Worm (Caenorhabditis elegans): ENCODE data around the gene epg-5.

epg-5 gene

DNA sequence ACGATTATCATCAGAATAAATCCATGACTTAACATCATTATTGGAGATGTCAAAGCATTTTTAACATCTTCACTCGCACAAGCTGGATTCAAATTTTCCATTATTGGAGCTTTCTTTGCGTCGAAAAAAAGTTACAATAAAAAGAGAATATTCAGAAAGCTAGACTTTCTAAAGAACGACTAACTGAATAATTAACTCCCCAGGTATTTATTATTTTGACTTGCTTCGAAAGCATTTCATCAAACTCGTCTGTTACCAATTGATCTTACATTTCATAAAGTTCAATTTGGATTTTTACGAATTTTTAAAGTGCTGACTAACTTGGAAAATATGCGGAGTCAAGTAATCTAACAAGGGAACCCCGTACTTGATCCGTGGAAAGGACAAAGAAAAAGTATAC, 33.5 kb downstream of the epg-5 start, which contains the start of gene sra-29:
sra-29 (minus strand) TSS at position 101 of the 400 bp plus-strand sequence.
- TF ChIP-seq fkh-10 (GFP tag; optimal IDR thresholded peaks at IDR 0.05) (no peak), ceh-24 (tag; optimal IDR thresholded peaks at IDR 0.05) (no peak), syd-9 (tag; optimal IDR thresholded peaks at IDR 0.05) (no peak), pat-9 (tag; optimal IDR thresholded peaks at IDR 0.05) (no peak)

DNA sequence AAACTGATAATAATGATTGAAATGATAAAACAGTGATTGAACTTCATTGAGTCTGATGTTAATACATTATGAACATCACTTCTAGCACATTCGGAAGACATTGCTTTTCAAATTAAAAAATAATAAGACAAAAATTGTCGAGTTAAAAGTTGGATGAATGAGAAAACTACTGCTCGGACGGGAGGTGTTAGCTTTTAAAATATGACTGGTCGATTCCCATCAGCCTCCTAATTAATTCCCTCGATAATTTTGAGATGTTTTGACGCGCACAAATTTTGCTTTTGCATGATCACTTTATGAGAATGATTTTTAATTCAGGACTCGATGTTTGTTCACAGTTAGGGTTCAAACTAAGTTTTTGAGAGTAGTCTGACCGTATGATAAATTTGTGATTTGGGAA, 35.5 kb downstream of the epg-5 start, which contains the start of gene sra-28:
sra-28 (minus strand) TSS at position 101 of the 400 bp plus-strand sequence.
- TF ChIP-seq odd-2 (tag; optimal IDR thresholded peaks at IDR 0.05) (no peak), Y22D7AL.16 (tag; optimal IDR thresholded peaks at IDR 0.05) (no peak), C08G9.2 (tag; optimal IDR thresholded peaks at IDR 0.05) (no peak), ztf-16 (tag; optimal IDR thresholded peaks at IDR 0.05) (no peak), hlh-6 (tag; optimal IDR thresholded peaks at IDR 0.05) (no peak)

DNA sequence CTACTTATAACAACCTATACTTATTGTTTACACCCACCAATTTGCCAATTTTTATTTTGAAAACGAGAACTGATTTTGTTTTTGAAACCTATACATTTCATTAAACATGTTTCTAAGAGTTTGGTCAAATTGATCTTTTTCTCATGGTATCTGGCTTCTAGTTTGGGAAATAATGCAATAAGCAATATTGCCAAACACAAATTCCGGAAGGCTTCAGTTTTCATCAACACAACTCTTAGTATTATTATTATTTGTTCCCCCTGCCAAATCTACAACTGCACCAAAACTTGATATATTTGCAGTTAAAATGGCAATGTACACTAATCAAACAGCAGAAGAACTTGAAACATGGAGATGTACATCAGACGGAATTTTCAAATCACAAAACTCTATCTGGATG, 40.5 kb downstream of the epg-5 start, which contains the start of gene sra-27:
sra-27 (plus strand) TSS at position 301 of the 400 bp plus-strand sequence.
- TF ChIP-seq unc-86 (tag; optimal IDR thresholded peaks at IDR 0.05) (no peak), hlh-30 (tag; optimal IDR thresholded peaks at IDR 0.05; ENCODE audit: insufficient read depth) (no peak), nhr-11 (tag; optimal IDR thresholded peaks at IDR 0.05) (no peak), nfya-1 (tag; optimal IDR thresholded peaks at IDR 0.05) (no peak), hlh-13 (GFP tag; optimal IDR thresholded peaks at IDR 0.05) (no peak), ref-2 (tag; optimal IDR thresholded peaks at IDR 0.05) (no peak), Y22D7AL.16 (tag; optimal IDR thresholded peaks at IDR 0.05) (no peak), ceh-18 (tag; optimal IDR thresholded peaks at IDR 0.05) (no peak), mec-3 (tag; optimal IDR thresholded peaks at IDR 0.05; ENCODE audit: borderline replicate concordance) (no peak), sdc-2 (tag; optimal IDR thresholded peaks at IDR 0.05) (no peak), pros-1 (tag; optimal IDR thresholded peaks at IDR 0.05) (no peak), dve-1 (tag; optimal IDR thresholded peaks at IDR 0.05) (no peak), hlh-6 (tag; optimal IDR thresholded peaks at IDR 0.05) (no peak), ahr-1 (tag; optimal IDR thresholded peaks at IDR 0.05) (no peak), che-1 (tag; optimal IDR thresholded peaks at IDR 0.05) (no peak), hlh-15 (tag; optimal IDR thresholded peaks at IDR 0.05) (no peak), ceh-2 (tag; optimal IDR thresholded peaks at IDR 0.05) (no peak), elt-2 (tag; optimal IDR thresholded peaks at IDR 0.05) (no peak), ceh-14 (tag; optimal IDR thresholded peaks at IDR 0.05) (no peak)

DNA sequence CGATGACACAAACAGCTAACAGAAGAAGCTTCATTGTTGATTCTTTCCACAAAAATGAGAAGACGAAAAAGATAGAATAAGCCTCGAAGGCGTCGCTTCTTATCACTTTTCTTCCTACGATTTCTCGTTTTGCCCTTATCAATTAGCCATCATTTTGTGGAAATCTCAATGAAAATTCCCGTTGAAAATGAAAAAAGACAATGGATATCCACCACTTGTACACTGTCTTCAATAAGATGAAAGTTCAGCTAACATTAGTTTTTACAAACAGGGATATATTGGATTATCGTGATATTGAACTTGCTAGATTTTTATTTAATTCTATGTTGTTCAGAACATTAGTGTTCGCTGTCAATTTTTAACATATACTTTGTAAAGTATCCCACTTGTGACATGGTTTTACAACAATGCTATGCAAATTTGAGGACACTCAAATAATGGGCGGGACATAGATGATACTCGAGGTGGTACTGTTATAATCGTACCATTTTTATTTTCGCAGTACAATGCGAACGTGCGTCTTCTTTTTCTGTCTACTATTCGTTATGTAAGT, 42.5 kb downstream of the epg-5 start, which contains the start of the genes F18C5.5 and F18C5.9:
F18C5.5 (minus strand) TSS at position 101 of the 553 bp plus-strand sequence.
F18C5.9 (plus strand) TSS at position 503 of the 553 bp plus-strand sequence.
- TF ChIP-seq nhr-232 (tag; optimal IDR thresholded peaks at IDR 0.05) (no peak), che-1 (tag; optimal IDR thresholded peaks at IDR 0.05) (no peak), ceh-9 (tag; optimal IDR thresholded peaks at IDR 0.05) (no peak), npax-4 (tag; optimal IDR thresholded peaks at IDR 0.05) (no peak), pha-4 (tag; optimal IDR thresholded peaks at IDR 0.05) (no peak), Y22D7AL.16 (tag; optimal IDR thresholded peaks at IDR 0.05) (no peak), T23F11.4 (GFP tag; optimal IDR thresholded peaks at IDR 0.05) (no peak), odd-2 (tag; optimal IDR thresholded peaks at IDR 0.05) (no peak), nhr-11 (tag; optimal IDR thresholded peaks at IDR 0.05) (no peak), ceh-30 (tag; optimal IDR thresholded peaks at IDR 0.05) (no peak), pat-9 (tag; optimal IDR thresholded peaks at IDR 0.05) (no peak), ceh-31 (tag; optimal IDR thresholded peaks at IDR 0.05) (no peak), unc-42 (tag; optimal IDR thresholded peaks at IDR 0.05) (no peak), nfya-1 (tag; optimal IDR thresholded peaks at IDR 0.05) (no peak), hlh-30 (tag; optimal IDR thresholded peaks at IDR 0.05; ENCODE audit: insufficient read depth) (no peak), elt-4 (tag; optimal IDR thresholded peaks at IDR 0.05) (no peak), unc-86 (tag; optimal IDR thresholded peaks at IDR 0.05) (no peak), syd-9 (tag; optimal IDR thresholded peaks at IDR 0.05) (no peak)

All from whole organism, late embryonic.